Worm (Caenorhabditis elegans): ENCODE measurements around the gene C49C3.8.

C49C3.8 gene

DNA sequence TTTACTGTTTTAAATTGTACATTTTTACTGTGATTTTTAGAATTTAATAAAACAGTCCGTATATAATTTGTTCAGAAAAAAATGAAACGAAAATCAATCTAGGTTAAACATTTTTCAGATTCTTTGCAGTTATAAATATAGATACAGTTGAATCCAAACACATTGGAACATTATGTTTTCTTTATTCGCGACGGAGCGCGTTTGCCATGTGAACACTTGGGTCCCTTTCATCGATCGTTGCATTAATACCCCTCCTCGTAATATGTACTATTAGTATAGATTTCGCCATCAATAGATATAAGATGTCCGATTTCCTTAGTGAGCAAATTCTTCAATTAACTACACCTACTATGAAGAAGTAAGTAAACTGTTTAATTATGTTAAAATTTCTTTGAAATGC, at the start of gene C49C3.8:
C49C3.8 (plus strand) TSS at position 173 of the 400 bp plus-strand sequence.
- peak in 1 of 2 experiments; percentile 51 for TF ChIP-seq lsy-2 (tag; optimal IDR thresholded peaks at IDR 0.05)
- TF ChIP-seq ceh-82 (tag; optimal IDR thresholded peaks at IDR 0.05) = no peak
- no peak for TF ChIP-seq jun-1 (tag; optimal IDR thresholded peaks at IDR 0.05)
- peak; percentile 27 for TF ChIP-seq mes-2 (tag; optimal IDR thresholded peaks at IDR 0.05; ENCODE audit: poor library complexity, severe bottlenecking)
- TF ChIP-seq aha-1 (tag) = peak; percentile 79
- TF ChIP-seq nhr-42 (GFP tag; IDR thresholded peaks at IDR 0.05) = no peak
- peak; percentile 40 for TF ChIP-seq lin-38 (GFP tag; IDR thresholded peaks at IDR 0.05)

DNA sequence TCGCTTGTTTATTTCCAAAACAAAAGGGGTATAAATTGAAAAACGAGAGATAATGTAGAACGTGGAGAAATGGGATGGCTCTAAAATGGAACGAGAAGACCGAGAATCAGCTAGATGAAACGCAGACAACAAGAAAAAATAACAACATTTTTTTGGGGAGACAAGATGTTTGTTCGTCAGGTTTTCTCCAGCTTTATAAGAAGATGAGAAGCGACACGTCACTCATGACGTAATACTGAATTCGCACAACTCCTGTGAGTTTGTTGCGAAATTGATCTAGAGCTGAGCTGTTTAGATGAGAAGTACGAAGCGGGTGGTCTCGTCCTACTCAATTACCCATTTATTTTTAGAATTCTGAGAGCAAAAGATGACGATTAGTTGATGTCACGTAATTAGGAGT, 49.7 kb upstream of the C49C3.8 start:
- 0 out of 2 replicates have a peak, but pooled peaks have one; percentile 34 for TF ChIP-seq snpc-1.2 (GFP tag; IDR thresholded peaks at IDR 0.05)
- no peak for TF ChIP-seq hlh-11 (tag; optimal IDR thresholded peaks at IDR 0.05)
- TF ChIP-seq Y75B8A.6 (GFP tag; IDR thresholded peaks at IDR 0.05) = 0 out of 2 replicates have a peak, but pooled peaks have one; percentile 20
- no peak for TF ChIP-seq nhr-10 (tag; optimal IDR thresholded peaks at IDR 0.05)
- peak; percentile 12 for TF ChIP-seq mep-1 (tag; optimal IDR thresholded peaks at IDR 0.05)
- no peak for TF ChIP-seq spr-3 (GFP tag; optimal IDR thresholded peaks at IDR 0.05)
- TF ChIP-seq jun-1 (tag; optimal IDR thresholded peaks at IDR 0.05) = no peak
- no peak for TF ChIP-seq nhr-77 (tag; optimal IDR thresholded peaks at IDR 0.05)
- TF ChIP-seq ceh-20 (GFP tag; IDR thresholded peaks at IDR 0.05) = peak; percentile 39; the same call in 1 of the 2 replicates
- TF ChIP-seq dve-1 (tag; optimal IDR thresholded peaks at IDR 0.05; ENCODE audit: insufficient read depth) = peak; percentile 11
- TF ChIP-seq snpc-4 (tag; optimal IDR thresholded peaks at IDR 0.05) = no peak
- TF ChIP-seq rbr-2 (tag; optimal IDR thresholded peaks at IDR 0.05) = peak; percentile 7
- TF ChIP-seq zfp-3 (GFP tag; conservative IDR thresholded peaks at IDR 0.05) = no peak
- TF ChIP-seq ztf-7 (tag; optimal IDR thresholded peaks at IDR 0.05) = no peak
- TF ChIP-seq nhr-48 (tag; optimal IDR thresholded peaks at IDR 0.05) = no peak
- no peak for TF ChIP-seq Y105C5A.15 (GFP tag; IDR thresholded peaks at IDR 0.05)
- TF ChIP-seq dmd-8 (GFP tag; IDR thresholded peaks at IDR 0.05) = no peak
- TF ChIP-seq lsy-2 (tag; optimal IDR thresholded peaks at IDR 0.05) = peak in 1 of 2 experiments; percentile 52
- no peak for TF ChIP-seq vab-7 (GFP tag; IDR thresholded peaks at IDR 0.05)
- TF ChIP-seq nhr-42 (GFP tag; IDR thresholded peaks at IDR 0.05) = no peak
- TF ChIP-seq hif-1 (tag; optimal IDR thresholded peaks at IDR 0.05) = peak in 1 of 2 experiments; percentile 26
- no peak for TF ChIP-seq T26A8.4 (GFP tag; IDR thresholded peaks at IDR 0.05)
- TF ChIP-seq hmg-1.1 (GFP tag; IDR thresholded peaks at IDR 0.05) = no peak
- no peak for TF ChIP-seq madf-9 (GFP tag; conservative IDR thresholded peaks at IDR 0.05)
- TF ChIP-seq madf-5 (GFP tag; IDR thresholded peaks at IDR 0.05) = no peak
- no peak for TF ChIP-seq F49E8.2 (tag; optimal IDR thresholded peaks at IDR 0.05; ENCODE audit: borderline replicate concordance)
- TF ChIP-seq ceh-44 (GFP tag; IDR thresholded peaks at IDR 0.05) = no peak
- TF ChIP-seq skn-1 (tag; optimal IDR thresholded peaks at IDR 0.05) = no peak
- TF ChIP-seq aha-1 (tag) = no peak
- no peak for TF ChIP-seq nhr-6 (tag; optimal IDR thresholded peaks at IDR 0.05)
- no peak for TF ChIP-seq nhr-11 (tag; optimal IDR thresholded peaks at IDR 0.05)
- no peak for TF ChIP-seq ama-1 (optimal IDR thresholded peaks at IDR 0.05)
- TF ChIP-seq mdl-1 (tag; optimal IDR thresholded peaks at IDR 0.05) = peak in 1 of 2 experiments; percentile 3
- no peak for TF ChIP-seq T20F7.1 (GFP tag; optimal IDR thresholded peaks at IDR 0.05)
- peak in 1 of 2 experiments; percentile 49 for TF ChIP-seq unc-62 (GFP tag; optimal IDR thresholded peaks at IDR 0.05 in 1 of 2)
- TF ChIP-seq unc-62 (tag; optimal IDR thresholded peaks at IDR 0.05) = no peak
- no peak for TF ChIP-seq lin-39 (tag; optimal IDR thresholded peaks at IDR 0.05)
- TF ChIP-seq dmd-9 (GFP tag; IDR thresholded peaks at IDR 0.05) = no peak
- TF ChIP-seq pqm-1 (tag; optimal IDR thresholded peaks at IDR 0.05) = no peak
- peak; percentile 42 for TF ChIP-seq mes-2 (tag; optimal IDR thresholded peaks at IDR 0.05; ENCODE audit: poor library complexity, severe bottlenecking)
- no peak for TF ChIP-seq ceh-62 (tag; optimal IDR thresholded peaks at IDR 0.05)
- TF ChIP-seq nhr-76 (tag; optimal IDR thresholded peaks at IDR 0.05) = no peak
- TF ChIP-seq R02D3.7 (tag; optimal IDR thresholded peaks at IDR 0.05) = no peak
- TF ChIP-seq nhr-237 (tag; optimal IDR thresholded peaks at IDR 0.05) = no peak
- no peak for TF ChIP-seq mxl-3 (GFP tag; optimal IDR thresholded peaks at IDR 0.05)
- no peak for TF ChIP-seq sdz-12 (GFP tag; optimal IDR thresholded peaks at IDR 0.05)
- TF ChIP-seq lin-15B (tag; optimal IDR thresholded peaks at IDR 0.05) = no peak
- TF ChIP-seq dpl-1 (GFP tag; optimal IDR thresholded peaks at IDR 0.05) = no peak
